Fruit fly (Drosophila melanogaster) whole organism, embryonic: ENCODE measurements around the gene barc.

Experiments used
- B-H2 ChIP-seq: fragments of 200-800 bp; sonication (Bioruptor generic); optimal IDR thresholded peaks from 2 replicates; lab custom pipeline; 2018; ENCODE audit warnings: missing biosample characterization, mild to moderate bottlenecking, missing genetic modification characterization
- CG11504 ChIP-seq: fragments of 200-800 bp; sonication (Bioruptor generic); optimal IDR thresholded peaks from 3 replicates; lab custom pipeline; 2019; ENCODE audit warnings: missing biosample characterization, mild to moderate bottlenecking, missing genetic modification characterization, moderate library complexity
- CG11696 ChIP-seq: fragments of 200-800 bp; sonication (Bioruptor generic); IDR thresholded peaks from 2 replicates; pipeline ENCODE4 v1.3.6; 2022; ENCODE audit warnings: missing biosample characterization, missing genetic modification characterization
- CG11723 ChIP-seq: fragments of 200-800 bp; sonication (Bioruptor generic); optimal IDR thresholded peaks from 2 replicates; lab custom pipeline; 2017; ENCODE audit warnings: missing biosample characterization, mild to moderate bottlenecking, missing genetic modification characterization
- CG1233 ChIP-seq: fragments of 200-800 bp; sonication (Bioruptor generic); optimal IDR thresholded peaks from 4 replicates; lab custom pipeline; 2018; ENCODE audit warnings: missing biosample characterization, mild to moderate bottlenecking, missing genetic modification characterization
- CG16863 ChIP-seq: fragments of 200-800 bp; sonication (Bioruptor generic); optimal IDR thresholded peaks from 3 replicates; lab custom pipeline; 2016; ENCODE audit warnings: missing biosample characterization, missing genetic modification characterization
- CG18262 ChIP-seq: fragments of 200-800 bp; optimal IDR thresholded peaks from 3 replicates; lab custom pipeline; 2019; ENCODE audit warnings: missing biosample characterization, mild to moderate bottlenecking, missing genetic modification characterization, moderate library complexity
- CG2116 ChIP-seq: fragments of 200-800 bp; sonication (Bioruptor generic); optimal IDR thresholded peaks from 3 replicates; lab custom pipeline; 2018; ENCODE audit warnings: missing biosample characterization, mild to moderate bottlenecking, missing genetic modification characterization
- CG2678 ChIP-seq: fragments of 200-800 bp; sonication (Bioruptor generic); optimal IDR thresholded peaks from 3 replicates; lab custom pipeline; 2019; ENCODE audit warnings: missing biosample characterization, mild to moderate bottlenecking, missing genetic modification characterization, moderate library complexity
- CG31224 ChIP-seq: fragments of 200-800 bp; sonication (Bioruptor generic); IDR thresholded peaks from 2 replicates; pipeline ENCODE4 v1.3.6; 2022; ENCODE audit warnings: missing biosample characterization, missing genetic modification characterization
- CG33557 ChIP-seq: fragments of 200-800 bp; sonication (Bioruptor generic); optimal IDR thresholded peaks from 2 replicates; lab custom pipeline; 2019; ENCODE audit warnings: missing biosample characterization, mild to moderate bottlenecking, missing genetic modification characterization, moderate library complexity
- CG43689 ChIP-seq: fragments of 200-800 bp; sonication (Bioruptor generic); IDR thresholded peaks from 2 replicates; pipeline ENCODE4 v1.3.6; 2022; ENCODE audit warnings: missing biosample characterization, missing genetic modification characterization
- CG4820 ChIP-seq: fragments of 200-800 bp; sonication (Bioruptor generic); optimal IDR thresholded peaks from 3 replicates; lab custom pipeline; 2016; ENCODE audit warnings: missing biosample characterization, missing genetic modification characterization
- CG6254 ChIP-seq: fragments of 200-800 bp; sonication (Bioruptor generic); optimal IDR thresholded peaks from 3 replicates; lab custom pipeline; 2017; ENCODE audit warnings: mild to moderate bottlenecking, missing biosample characterization, missing genetic modification reagents, missing genetic modification characterization
- CG6765 ChIP-seq: fragments of 200-800 bp; sonication (Bioruptor generic); optimal IDR thresholded peaks from 3 replicates; lab custom pipeline; 2017; ENCODE audit warnings: missing biosample characterization, mild to moderate bottlenecking, missing genetic modification characterization
- CG6854 ChIP-seq: fragments of 200-800 bp; sonication (Bioruptor generic); optimal IDR thresholded peaks from 3 replicates; lab custom pipeline; 2017; ENCODE audit warnings: missing biosample characterization, mild to moderate bottlenecking, missing genetic modification characterization
- CG8478 ChIP-seq: fragments of >200 bp; optimal IDR thresholded peaks from 2 replicates; lab custom pipeline; 2018
- CG8765 ChIP-seq: fragments of 200-800 bp; sonication (Bioruptor generic); IDR thresholded peaks from 2 replicates; pipeline ENCODE4 v1.3.6; 2022; ENCODE audit warnings: missing biosample characterization, missing genetic modification characterization
- CoRest ChIP-seq: fragments of 200-800 bp; sonication (Bioruptor generic); optimal IDR thresholded peaks from 3 replicates; lab custom pipeline; 2018; ENCODE audit warnings: missing biosample characterization, mild to moderate bottlenecking, missing genetic modification characterization, moderate library complexity
- Dip3 ChIP-seq: fragments of 200-800 bp; sonication (Bioruptor generic); optimal IDR thresholded peaks from 3 replicates; lab custom pipeline; 2016; ENCODE audit warnings: missing biosample characterization, missing genetic modification characterization
- Dp ChIP-seq: fragments of 200-800 bp; sonication (Bioruptor generic); optimal IDR thresholded peaks from 2 replicates; lab custom pipeline; 2018; ENCODE audit warnings: missing biosample characterization, mild to moderate bottlenecking, missing genetic modification characterization, moderate library complexity
- Drgx ChIP-seq: fragments of 200-800 bp; sonication (Bioruptor generic); IDR thresholded peaks from 2 replicates; pipeline ENCODE4 v1.3.6; 2022; ENCODE audit warnings: missing biosample characterization, missing genetic modification characterization
- Fer2 ChIP-seq: fragments of 200-800 bp; sonication (Bioruptor generic); optimal IDR thresholded peaks from 2 replicates; lab custom pipeline; 2018; ENCODE audit warnings: missing biosample characterization, mild to moderate bottlenecking, missing genetic modification characterization, moderate library complexity
- HLH4C ChIP-seq: fragments of 200-800 bp; sonication (Bioruptor generic); IDR thresholded peaks from 3 replicates; pipeline ENCODE4 v1.3.6; 2022; ENCODE audit warnings: missing biosample characterization, missing genetic modification characterization; ENCODE audit not compliant: partially characterized antibody
- HLHmδ ChIP-seq: fragments of 200-800 bp; sonication (Bioruptor generic); optimal IDR thresholded peaks from 2 replicates; lab custom pipeline; 2018; ENCODE audit warnings: missing biosample characterization, mild to moderate bottlenecking, missing genetic modification characterization, moderate library complexity
- HmgZ ChIP-seq: fragments of 200-800 bp; sonication (Bioruptor generic); optimal IDR thresholded peaks from 2 replicates; lab custom pipeline; 2018; ENCODE audit warnings: missing biosample characterization, mild to moderate bottlenecking, missing genetic modification characterization
- Hr3 ChIP-seq: fragments of 200-800 bp; sonication (Bioruptor generic); optimal IDR thresholded peaks from 3 replicates; lab custom pipeline; 2016; ENCODE audit warnings: missing biosample characterization, missing genetic modification characterization
- Lhr ChIP-seq: fragments of 200-800 bp; sonication (Bioruptor generic); optimal IDR thresholded peaks from 3 replicates; lab custom pipeline; 2017; ENCODE audit warnings: mild to moderate bottlenecking, missing biosample characterization, missing genetic modification reagents, missing genetic modification characterization
- Nf-YB ChIP-seq: fragments of 200-800 bp; sonication (Bioruptor generic); optimal IDR thresholded peaks from 3 replicates; lab custom pipeline; 2019; ENCODE audit warnings: missing biosample characterization, mild to moderate bottlenecking, missing genetic modification characterization, moderate library complexity
- Oli ChIP-seq: fragments of 200-800 bp; sonication (Bioruptor generic); optimal IDR thresholded peaks from 2 replicates; lab custom pipeline; 2018; ENCODE audit warnings: missing biosample characterization, mild to moderate bottlenecking, missing genetic modification characterization, moderate library complexity
- Sin3A ChIP-seq: fragments of >200 bp; optimal IDR thresholded peaks from 2 replicates; lab custom pipeline; 2018
- Sox102F ChIP-seq: fragments of 200-800 bp; sonication (Bioruptor generic); optimal IDR thresholded peaks from 2 replicates; lab custom pipeline; 2018; ENCODE audit warnings: missing biosample characterization, mild to moderate bottlenecking, missing genetic modification characterization, moderate library complexity
- Ssrp ChIP-seq: fragments of 200-800 bp; sonication (Bioruptor generic); optimal IDR thresholded peaks from 2 replicates; lab custom pipeline; 2018; ENCODE audit warnings: missing biosample characterization, mild to moderate bottlenecking, missing genetic modification characterization, moderate library complexity
- Usf ChIP-seq: fragments of 200-800 bp; sonication (Bioruptor generic); optimal IDR thresholded peaks from 2 replicates; lab custom pipeline; 2017; ENCODE audit warnings: missing genotype, missing biosample characterization, missing genetic modification characterization
- az2 ChIP-seq: fragments of 200-800 bp; sonication (Bioruptor generic); optimal IDR thresholded peaks from 3 replicates; lab custom pipeline; 2016; ENCODE audit warnings: missing biosample characterization, missing genetic modification characterization
- bowl ChIP-seq: fragments of 200-800 bp; sonication (Bioruptor generic); IDR thresholded peaks from 2 replicates; pipeline ENCODE4 v1.3.6; 2022; ENCODE audit warnings: missing biosample characterization, missing genetic modification characterization
- bsh ChIP-seq, 2 experiments: fragments of 200-800 bp; sonication (Bioruptor generic); optimal IDR thresholded peaks; 2 replicates each; lab custom pipeline; 2017 to 2018; ENCODE audit warnings: mild to moderate bottlenecking in 2 of 2, missing biosample characterization in 2 of 2, missing genetic modification characterization in 2 of 2, moderate library complexity in 1 of 2
- chinmo ChIP-seq: fragments of 200-800 bp; sonication (Bioruptor generic); IDR thresholded peaks from 4 replicates; pipeline ENCODE4 v1.3.6; 2022; ENCODE audit warnings: missing biosample characterization, missing genetic modification characterization; ENCODE audit not compliant: partially characterized antibody
- crp ChIP-seq, 2 experiments: fragments of 200-800 bp; sonication (Bioruptor generic); optimal IDR thresholded peaks; 2 replicates in 1 of 2; 3 replicates in 1 of 2; lab custom pipeline; 2017; ENCODE audit warnings: missing biosample characterization in 2 of 2, missing genetic modification characterization in 2 of 2, mild to moderate bottlenecking in 1 of 2, moderate library complexity in 1 of 2
- dimm ChIP-seq: fragments of 200-800 bp; sonication (Bioruptor generic); IDR thresholded peaks from 2 replicates; pipeline ENCODE4 v1.3.6; 2022; ENCODE audit warnings: missing biosample characterization, missing genetic modification characterization
- gem ChIP-seq: fragments of 200-800 bp; sonication (Bioruptor generic); optimal IDR thresholded peaks from 2 replicates; lab custom pipeline; 2019; ENCODE audit warnings: missing biosample characterization, mild to moderate bottlenecking, missing genetic modification characterization, moderate library complexity
- grau ChIP-seq: fragments of 200-800 bp; optimal IDR thresholded peaks from 3 replicates; lab custom pipeline; 2019; ENCODE audit warnings: missing biosample characterization, mild to moderate bottlenecking, missing genetic modification characterization, moderate library complexity
- hb ChIP-seq: fragments of 200-800 bp; sonication (Bioruptor generic); IDR thresholded peaks from 3 replicates; pipeline ENCODE4 v1.3.6; 2022; ENCODE audit warnings: missing biosample characterization, missing genetic modification characterization; ENCODE audit not compliant: partially characterized antibody
- ken ChIP-seq: fragments of 200-800 bp; sonication (Bioruptor generic); IDR thresholded peaks from 3 replicates; pipeline ENCODE4 v1.3.6; 2022; ENCODE audit warnings: missing biosample characterization, missing genetic modification characterization
- lmd ChIP-seq: fragments of 200-800 bp; sonication (Bioruptor generic); IDR thresholded peaks from 2 replicates; pipeline ENCODE4 v1.3.6; 2022; ENCODE audit warnings: missing biosample characterization, missing genetic modification characterization
- luna ChIP-seq: fragments of 200-800 bp; sonication (Bioruptor generic); optimal IDR thresholded peaks from 2 replicates; lab custom pipeline; 2016; ENCODE audit warnings: missing biosample characterization, missing genetic modification characterization
- slbo ChIP-seq: fragments of 200-800 bp; sonication (Bioruptor generic); IDR thresholded peaks from 2 replicates; pipeline ENCODE4 v1.3.6; 2022; ENCODE audit warnings: missing biosample characterization, missing genetic modification characterization
- tgo ChIP-seq: fragments of 200-800 bp; sonication (Bioruptor generic); IDR thresholded peaks from 3 replicates; pipeline ENCODE4 v1.3.6; 2022; ENCODE audit warnings: missing biosample characterization, missing genetic modification characterization
- tna ChIP-seq: fragments of 200-800 bp; sonication (Bioruptor generic); IDR thresholded peaks from 2 replicates; pipeline ENCODE4 v1.3.6; 2022; ENCODE audit warnings: missing biosample characterization, missing genetic modification characterization; ENCODE audit not compliant: partially characterized antibody
- ttk ChIP-seq: fragments of 200-800 bp; sonication (Bioruptor generic); IDR thresholded peaks from 2 replicates; pipeline ENCODE4 v2.1.2; 2022; ENCODE audit warnings: missing biosample characterization, missing genetic modification characterization
- twi ChIP-seq: fragments of 200-800 bp; optimal IDR thresholded peaks from 2 replicates; lab custom pipeline; 2019; ENCODE audit warnings: missing biosample characterization, mild to moderate bottlenecking, missing genetic modification characterization, moderate library complexity
- vvl ChIP-seq: fragments of 200-800 bp; sonication (Bioruptor generic); IDR thresholded peaks from 2 replicates; pipeline ENCODE4 v1.3.6; 2022; ENCODE audit warnings: missing biosample characterization, missing genetic modification characterization

barc gene

DNA sequence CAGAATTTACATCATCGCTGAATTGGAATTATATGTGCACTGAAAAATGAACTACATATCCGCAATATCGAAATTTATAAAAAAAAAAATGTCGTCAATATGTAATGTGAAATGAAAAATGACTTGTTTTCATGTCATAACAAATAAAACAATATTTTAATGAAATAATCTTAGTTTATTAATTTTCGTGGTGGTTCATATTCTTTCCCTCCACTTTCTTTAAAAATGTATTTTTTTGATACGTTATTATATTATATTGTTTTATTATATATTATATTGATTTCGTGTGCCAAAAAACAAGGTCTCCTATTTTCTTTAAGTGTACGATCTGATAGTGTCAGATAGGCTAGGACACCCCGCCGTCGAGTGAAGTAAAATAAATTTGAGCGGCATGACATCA is 18.6 kb downstream of the barc start (continued):
- TF ChIP-seq crp (GFP tag; optimal IDR thresholded peaks at IDR 0.05; lab: Kevin White, UChicago) (no peak), twi (no peak), gem (tag; lab: Kevin White, UChicago) (peak; percentile 61), ken (no peak), HLHmδ (GFP tag; lab: Kevin White, UChicago) (no peak), luna (no peak), az2 (GFP tag; lab: Kevin White, UChicago) (no peak), CG11723 (GFP tag; lab: Kevin White, UChicago) (no peak), tna (GFP tag; lab: Robert Waterston, UW) (no peak), chinmo (GFP tag; lab: Robert Waterston, UW) (no peak), ttk (no peak), CG33557 (GFP tag; lab: Kevin White, UChicago) (no peak), Ssrp (tag; lab: Kevin White, UChicago) (no peak), Usf (no peak), CG2678 (tag; lab: Kevin White, UChicago) (peak; percentile 36), CoRest (tag; lab: Kevin White, UChicago) (peak; percentile 5), HmgZ (tag; lab: Kevin White, UChicago) (no peak), B-H2 (GFP tag; lab: Kevin White, UChicago) (no peak), hb (GFP tag; lab: Robert Waterston, UW) (no peak), CG16863 (no peak), vvl (GFP tag; lab: Robert Waterston, UW) (no peak), Dp (GFP tag; lab: Kevin White, UChicago) (no peak), CG8478 (lab: Kevin White, UChicago) (no peak), Dip3 (GFP tag; lab: Kevin White, UChicago) (no peak), CG6254 (no peak), CG31224 (no peak), Oli (tag; lab: Kevin White, UChicago) (peak; percentile 14), CG18262 (no peak), Sox102F (peak; percentile 32), bsh (GFP tag; optimal IDR thresholded peaks at IDR 0.05; lab: Kevin White, UChicago) (no peak), lmd (GFP tag; lab: Robert Waterston, UW) (no peak; the same call in 1 of the 2 replicates), CG11696 (no peak), CG4820 (GFP tag; lab: Kevin White, UChicago) (no peak), CG2116 (GFP tag; lab: Kevin White, UChicago) (no peak), Drgx (0 out of 2 replicates have a peak, but pooled peaks have one; percentile 11), Sin3A (lab: Kevin White, UChicago) (no peak), CG43689 (GFP tag; lab: Robert Waterston, UW) (no peak), tgo (GFP tag; lab: Robert Waterston, UW) (no peak), CG11504 (tag; lab: Kevin White, UChicago) (peak; percentile 43), dimm (no peak), Lhr (GFP tag; lab: Kevin White, UChicago) (no peak), grau (tag; lab: Kevin White, UChicago) (peak; percentile 9), HLH4C (no peak), Fer2 (no peak), Hr3 (no peak), CG6765 (GFP tag; lab: Kevin White, UChicago) (no peak), slbo (GFP tag; lab: Robert Waterston, UW) (no peak), CG8765 (no peak), Nf-YB (no peak), CG1233 (GFP tag; lab: Kevin White, UChicago) (no peak), CG6854 (GFP tag; lab: Kevin White, UChicago) (no peak), bowl (no peak)
